Worm (Caenorhabditis elegans) whole organism, early embryonic: ENCODE measurements around the gene F56D6.13.
"Not testable (repeated sequence)": the region's sequence is repeated elsewhere in the genome, so short reads cannot be mapped to it uniquely, and the experiment has no call there.

Source experiments
- B0310.2 ChIP-seq: sonication (generic microtip); optimal IDR thresholded peaks from 2 replicates; lab custom pipeline; 2016; ENCODE audit warnings: mild to moderate bottlenecking, missing genetic modification characterization, missing compliant biosample characterization
- F13C5.2 ChIP-seq: sonication (generic microtip); optimal IDR thresholded peaks from 2 replicates; lab custom pipeline; 2017; ENCODE audit warnings: mild to moderate bottlenecking, missing genetic modification characterization, inconsistent platforms, missing compliant biosample characterization
- aly-1 ChIP-seq: sonication (generic microtip); optimal IDR thresholded peaks from 2 replicates; lab custom pipeline; 2016; ENCODE audit warnings: missing genetic modification characterization, missing compliant biosample characterization
- ama-1 ChIP-seq: fragments of 150-350 bp; optimal IDR thresholded peaks from 2 replicates; lab custom pipeline; 2014
- ceh-13 ChIP-seq: fragments of 200-800 bp; sonication (Bioruptor generic); optimal IDR thresholded peaks from 2 replicates; lab custom pipeline; 2018; ENCODE audit warnings: mild to moderate bottlenecking, missing genetic modification characterization, missing compliant biosample characterization
- ceh-36 ChIP-seq: sonication (generic microtip); optimal IDR thresholded peaks from 2 replicates; lab custom pipeline; 2016; ENCODE audit warnings: missing genetic modification characterization, inconsistent platforms, missing compliant biosample characterization
- ets-7 ChIP-seq: sonication (generic microtip); optimal IDR thresholded peaks from 2 replicates; lab custom pipeline; 2016; ENCODE audit warnings: missing genotype, missing genetic modification characterization, missing compliant biosample characterization
- flt-1 ChIP-seq: fragments of 200-800 bp; sonication (Bioruptor generic); IDR thresholded peaks from 2 replicates; pipeline ENCODE4 v1.3.6; 2022; ENCODE audit warnings: missing genetic modification characterization, missing compliant biosample characterization
- hmbx-1 ChIP-seq: sonication (generic microtip); optimal IDR thresholded peaks from 2 replicates; lab custom pipeline; 2016; ENCODE audit warnings: mild to moderate bottlenecking, missing genetic modification characterization, missing compliant biosample characterization
- hmg-4 ChIP-seq: fragments of 200-800 bp; sonication (Bioruptor generic); optimal IDR thresholded peaks from 2 replicates; lab custom pipeline; 2018; ENCODE audit warnings: mild to moderate bottlenecking, missing genetic modification characterization, missing compliant biosample characterization
- hnd-1 ChIP-seq: sonication (generic microtip); optimal IDR thresholded peaks from 2 replicates; lab custom pipeline; 2016; ENCODE audit warnings: missing genetic modification characterization, missing compliant biosample characterization
- pes-1 ChIP-seq: fragments of 200-800 bp; sonication (Bioruptor generic); IDR thresholded peaks from 2 replicates; pipeline ENCODE4 v1.3.6; 2022; ENCODE audit warnings: missing genetic modification reagents, missing genetic modification characterization, missing compliant biosample characterization
- scrt-1 ChIP-seq: fragments of 200-800 bp; sonication (Bioruptor generic); IDR thresholded peaks from 2 replicates; pipeline ENCODE4 v1.3.6; 2022; ENCODE audit warnings: missing genetic modification characterization, missing compliant biosample characterization
- sea-1 ChIP-seq: fragments of 200-800 bp; sonication (Bioruptor generic); conservative IDR thresholded peaks from 2 replicates; pipeline ENCODE4 v1.3.6; 2022; ENCODE audit warnings: missing genetic modification characterization, missing compliant biosample characterization
- tbx-11 ChIP-seq: fragments of 200-800 bp; sonication (Bioruptor generic); IDR thresholded peaks from 2 replicates; pipeline ENCODE4 v1.3.6; 2022; ENCODE audit warnings: missing genetic modification characterization, missing compliant biosample characterization
- tbx-37 ChIP-seq: fragments of 200-800 bp; sonication (Bioruptor generic); conservative IDR thresholded peaks from 2 replicates; pipeline ENCODE4 v1.3.6; 2022; ENCODE audit warnings: missing genetic modification reagents, missing genetic modification characterization, missing compliant biosample characterization
- tra-4 ChIP-seq: sonication (generic microtip); optimal IDR thresholded peaks from 2 replicates; lab custom pipeline; 2017; ENCODE audit warnings: missing genetic modification characterization, missing compliant biosample characterization

The F56D6.13 gene

ce11 chrIV:3902955-3903354 lies 6.3 kb upstream of the F56D6.13 start, which contains the start of gene F56D6.6:
F56D6.6 (plus strand) TSS chrIV:3903255.
- TF ChIP-seq ceh-36 (tag; lab: Kevin White, UChicago) (no peak), hmg-4 (GFP tag; lab: Kevin White, UChicago) (no peak), pes-1 (GFP tag; lab: Robert Waterston, UW) (no peak), aly-1 (no peak), hmbx-1 (no peak), tra-4 (tag; lab: Kevin White, UChicago) (no peak), ceh-13 (GFP tag; lab: Kevin White, UChicago) (no peak), F13C5.2 (tag; lab: Kevin White, UChicago) (no peak), B0310.2 (tag; lab: Kevin White, UChicago) (no peak), ama-1 (lab: Kevin White, UChicago) (no peak), tbx-37 (GFP tag; lab: Robert Waterston, UW) (no peak), ets-7 (tag; lab: Kevin White, UChicago) (no peak), scrt-1 (no peak), sea-1 (GFP tag; lab: Robert Waterston, UW) (no peak), hnd-1 (tag; lab: Kevin White, UChicago) (no peak), tbx-11 (GFP tag; lab: Robert Waterston, UW) (no peak)

ce11 chrIV:3904620-3905019 lies 4.6 kb upstream of the F56D6.13 start, which contains the start of gene F56D6.21:
F56D6.21 (plus strand) TSS chrIV:3904920.
- TF ChIP-seq ets-7 (tag; lab: Kevin White, UChicago): no peak
- TF ChIP-seq hmg-4 (GFP tag; lab: Kevin White, UChicago): no peak
- TF ChIP-seq ama-1 (lab: Kevin White, UChicago): no peak
- TF ChIP-seq hmbx-1: no peak
- no peak for TF ChIP-seq sea-1 (GFP tag; lab: Robert Waterston, UW)
- TF ChIP-seq tbx-37 (GFP tag; lab: Robert Waterston, UW): no peak
- TF ChIP-seq scrt-1: no peak
- TF ChIP-seq aly-1: no peak
- TF ChIP-seq hnd-1 (tag; lab: Kevin White, UChicago): no peak
- no peak for TF ChIP-seq B0310.2 (tag; lab: Kevin White, UChicago)
- TF ChIP-seq ceh-36 (tag; lab: Kevin White, UChicago): no peak
- no peak for TF ChIP-seq flt-1 (GFP tag; lab: Robert Waterston, UW)
- TF ChIP-seq tbx-11 (GFP tag; lab: Robert Waterston, UW): no peak
- TF ChIP-seq F13C5.2 (tag; lab: Kevin White, UChicago): no peak
- no peak for TF ChIP-seq ceh-13 (GFP tag; lab: Kevin White, UChicago)
- no peak for TF ChIP-seq tra-4 (tag; lab: Kevin White, UChicago)

ce11 chrIV:3906393-3906792 lies 2.8 kb upstream of the F56D6.13 start, which contains the start of gene F56D6.11:
F56D6.11 (minus strand) TSS chrIV:3906493.
- TF ChIP-seq ceh-13 (GFP tag; lab: Kevin White, UChicago) (no peak), F13C5.2 (tag; lab: Kevin White, UChicago) (no peak), tbx-37 (GFP tag; lab: Robert Waterston, UW) (no peak), hnd-1 (tag; lab: Kevin White, UChicago) (no peak), ets-7 (tag; lab: Kevin White, UChicago) (no peak), hmbx-1 (no peak), pes-1 (GFP tag; lab: Robert Waterston, UW) (no peak), sea-1 (GFP tag; lab: Robert Waterston, UW) (no peak), flt-1 (GFP tag; lab: Robert Waterston, UW) (no peak), aly-1 (no peak), ama-1 (lab: Kevin White, UChicago) (no peak), B0310.2 (tag; lab: Kevin White, UChicago) (no peak), scrt-1 (no peak), tbx-11 (GFP tag; lab: Robert Waterston, UW) (no peak)

- no peak for TF ChIP-seq ceh-13 (GFP tag; lab: Kevin White, UChicago)
- TF ChIP-seq tbx-37 (GFP tag; lab: Robert Waterston, UW): no peak
- TF ChIP-seq sea-1 (GFP tag; lab: Robert Waterston, UW): no peak
- TF ChIP-seq pes-1 (GFP tag; lab: Robert Waterston, UW): no peak
- no peak for TF ChIP-seq F13C5.2 (tag; lab: Kevin White, UChicago)
- TF ChIP-seq B0310.2 (tag; lab: Kevin White, UChicago): no peak
- TF ChIP-seq flt-1 (GFP tag; lab: Robert Waterston, UW): no peak
- TF ChIP-seq tbx-11 (GFP tag; lab: Robert Waterston, UW): no peak
Observed at ce11 chrIV:3907506-3908188, 1.6 kb upstream of the F56D6.13 start, which contains the start of the genes F56D6.22 and F56D6.12. F56D6.22 (minus strand) TSS chrIV:3907606. F56D6.12 (plus strand) TSS chrIV:3908138.

- not testable (repeated sequence) for TF ChIP-seq F13C5.2 (tag; lab: Kevin White, UChicago); tbx-37 (GFP tag; lab: Robert Waterston, UW); aly-1
Observed at ce11 chrIV:3911848-3912247, 2.6 kb downstream of the F56D6.13 start, which contains the start of gene F56D6.18. F56D6.18 (minus strand) TSS chrIV:3911948.

- TF ChIP-seq hmbx-1 (no peak), ets-7 (tag; lab: Kevin White, UChicago) (no peak), B0310.2 (tag; lab: Kevin White, UChicago) (no peak), tra-4 (tag; lab: Kevin White, UChicago) (no peak), ceh-36 (tag; lab: Kevin White, UChicago) (no peak), scrt-1 (no peak), hmg-4 (GFP tag; lab: Kevin White, UChicago) (no peak), ceh-13 (GFP tag; lab: Kevin White, UChicago) (no peak), sea-1 (GFP tag; lab: Robert Waterston, UW) (no peak), F13C5.2 (tag; lab: Kevin White, UChicago) (no peak), pes-1 (GFP tag; lab: Robert Waterston, UW) (no peak), ama-1 (lab: Kevin White, UChicago) (no peak), hnd-1 (tag; lab: Kevin White, UChicago) (no peak), tbx-11 (GFP tag; lab: Robert Waterston, UW) (no peak)
Observed at ce11 chrIV:3912598-3912997, 3.4 kb downstream of the F56D6.13 start, which contains the start of gene F56D6.20. F56D6.20 (plus strand) TSS chrIV:3912898.
